Fruit fly (Drosophila melanogaster) whole organism, embryonic: ENCODE measurements around the gene Gyf.
A peak's percentile ranks its signal among the peaks of the same experiment; 100 is the strongest.

Experiments
- ATbp ChIP-seq: fragments of 200-800 bp; sonication (Bioruptor generic); optimal IDR thresholded peaks from 2 replicates; lab custom pipeline; 2017; ENCODE audit warnings: missing biosample characterization, mild to moderate bottlenecking, missing genetic modification characterization, missing genetic modification reagents
- Adf1 ChIP-seq: fragments of 200-800 bp; sonication (Bioruptor generic); IDR thresholded peaks from 2 replicates; pipeline ENCODE4 v1.3.6; 2022; ENCODE audit warnings: missing biosample characterization, missing genetic modification characterization
- CG1024 ChIP-seq: fragments of 200-800 bp; sonication (Bioruptor generic); IDR thresholded peaks from 2 replicates; pipeline ENCODE4 v1.3.6; 2022; ENCODE audit warnings: missing biosample characterization, missing genetic modification characterization
- CG10321 ChIP-seq: fragments of 200-800 bp; sonication (Bioruptor generic); IDR thresholded peaks from 2 replicates; pipeline ENCODE4 v1.3.6; 2022; ENCODE audit warnings: missing biosample characterization, missing genetic modification characterization
- CG10462 ChIP-seq: fragments of 200-800 bp; sonication (Bioruptor generic); optimal IDR thresholded peaks from 2 replicates; lab custom pipeline; 2016; ENCODE audit warnings: missing biosample characterization, missing genetic modification characterization
- CG10979 ChIP-seq: fragments of 200-800 bp; sonication (Bioruptor generic); optimal IDR thresholded peaks from 2 replicates; lab custom pipeline; 2018; ENCODE audit warnings: missing biosample characterization, mild to moderate bottlenecking, missing genetic modification characterization, moderate library complexity
- CG11247 ChIP-seq: fragments of 200-800 bp; sonication (Bioruptor generic); IDR thresholded peaks from 2 replicates; pipeline ENCODE4 v1.3.6; 2022; ENCODE audit warnings: missing biosample characterization, missing genetic modification characterization
- CG11560 ChIP-seq: fragments of 200-800 bp; sonication (Bioruptor generic); IDR thresholded peaks from 3 replicates; pipeline ENCODE4 v1.3.6; 2022; ENCODE audit warnings: missing biosample characterization, missing genetic modification characterization
- CG11696 ChIP-seq: fragments of 200-800 bp; sonication (Bioruptor generic); IDR thresholded peaks from 2 replicates; pipeline ENCODE4 v1.3.6; 2022; ENCODE audit warnings: missing biosample characterization, missing genetic modification characterization
- CG12236 ChIP-seq: fragments of 200-800 bp; sonication (Bioruptor generic); optimal IDR thresholded peaks from 2 replicates; lab custom pipeline; 2016; ENCODE audit warnings: missing biosample characterization, missing genetic modification characterization
- CG12942 ChIP-seq: fragments of 200-800 bp; sonication (Bioruptor generic); optimal IDR thresholded peaks from 3 replicates; lab custom pipeline; 2016; ENCODE audit warnings: missing biosample characterization, missing genetic modification characterization
- CG18476 ChIP-seq: fragments of 200-800 bp; sonication (Bioruptor generic); optimal IDR thresholded peaks from 2 replicates; lab custom pipeline; 2016; ENCODE audit warnings: missing biosample characterization, mild to moderate bottlenecking, missing genetic modification characterization
- CG32772 ChIP-seq: fragments of 200-800 bp; sonication (Bioruptor generic); IDR thresholded peaks from 2 replicates; pipeline ENCODE4 v1.3.6; 2022; ENCODE audit warnings: missing biosample characterization, missing genetic modification characterization
- CG34224 ChIP-seq: fragments of 200-800 bp; sonication (Bioruptor generic); IDR thresholded peaks from 3 replicates; pipeline ENCODE4 v1.3.6; 2022; ENCODE audit warnings: missing biosample characterization, missing genetic modification characterization; ENCODE audit not compliant: partially characterized antibody
- CG3838 ChIP-seq: fragments of 200-800 bp; sonication (Bioruptor generic); optimal IDR thresholded peaks from 3 replicates; lab custom pipeline; 2016; ENCODE audit warnings: missing biosample characterization, missing genetic modification characterization
- CG43689 ChIP-seq: fragments of 200-800 bp; sonication (Bioruptor generic); IDR thresholded peaks from 2 replicates; pipeline ENCODE4 v1.3.6; 2022; ENCODE audit warnings: missing biosample characterization, missing genetic modification characterization
- CG4404 ChIP-seq: fragments of 200-800 bp; sonication (Bioruptor generic); IDR thresholded peaks from 2 replicates; pipeline ENCODE4 v1.3.6; 2022; ENCODE audit warnings: missing biosample characterization, missing genetic modification characterization
- CG4854 ChIP-seq: fragments of 200-800 bp; sonication (Bioruptor generic); optimal IDR thresholded peaks from 2 replicates; lab custom pipeline; 2016; ENCODE audit warnings: missing biosample characterization, missing genetic modification characterization, inconsistent platforms
- CG5180 ChIP-seq: fragments of 200-800 bp; sonication (Bioruptor generic); optimal IDR thresholded peaks from 3 replicates; lab custom pipeline; 2017; ENCODE audit warnings: missing biosample characterization, missing genetic modification characterization, mild to moderate bottlenecking, moderate library complexity, missing genetic modification reagents
- CG5245 ChIP-seq: fragments of 200-800 bp; sonication (Bioruptor generic); optimal IDR thresholded peaks from 3 replicates; lab custom pipeline; 2016; ENCODE audit warnings: missing biosample characterization, missing genetic modification characterization
- CG6813 ChIP-seq: fragments of 200-800 bp; sonication (Bioruptor generic); optimal IDR thresholded peaks from 2 replicates; lab custom pipeline; 2017; ENCODE audit warnings: missing biosample characterization, missing genetic modification characterization, mild to moderate bottlenecking, moderate library complexity, missing genetic modification reagents
- CG7745 ChIP-seq: fragments of 200-800 bp; sonication (Bioruptor generic); optimal IDR thresholded peaks from 2 replicates; lab custom pipeline; 2018; ENCODE audit warnings: missing biosample characterization, mild to moderate bottlenecking, missing genetic modification characterization, moderate library complexity
- CG8281 ChIP-seq: fragments of 200-800 bp; sonication (Bioruptor generic); optimal IDR thresholded peaks from 2 replicates; lab custom pipeline; 2018; ENCODE audit warnings: missing biosample characterization, mild to moderate bottlenecking, missing genetic modification characterization, moderate library complexity
- CG9932 ChIP-seq: fragments of 200-800 bp; sonication (Bioruptor generic); IDR thresholded peaks from 2 replicates; pipeline ENCODE4 v1.3.6; 2022; ENCODE audit warnings: missing biosample characterization, missing genetic modification characterization
- CkIIα-i1 ChIP-seq: fragments of 200-800 bp; sonication (Bioruptor generic); IDR thresholded peaks from 2 replicates; pipeline ENCODE4 v1.3.6; 2022; ENCODE audit warnings: missing biosample characterization, missing genetic modification characterization
- HLH54F ChIP-seq: fragments of 200-800 bp; sonication (Bioruptor generic); optimal IDR thresholded peaks from 3 replicates; lab custom pipeline; 2016; ENCODE audit warnings: missing biosample characterization, missing genetic modification characterization
- HmgD ChIP-seq: fragments of 200-800 bp; sonication (Bioruptor generic); optimal IDR thresholded peaks from 3 replicates; lab custom pipeline; 2016; ENCODE audit warnings: missing biosample characterization, missing genetic modification characterization
- Kr ChIP-seq: fragments of 200-800 bp; sonication (Bioruptor generic); optimal IDR thresholded peaks from 2 replicates; lab custom pipeline; 2017; ENCODE audit warnings: missing biosample characterization, mild to moderate bottlenecking, missing genetic modification characterization
- Lhr ChIP-seq: fragments of 200-800 bp; sonication (Bioruptor generic); optimal IDR thresholded peaks from 3 replicates; lab custom pipeline; 2017; ENCODE audit warnings: mild to moderate bottlenecking, missing biosample characterization, missing genetic modification reagents, missing genetic modification characterization
- Nf-YA ChIP-seq: fragments of 200-800 bp; sonication (Bioruptor generic); IDR thresholded peaks from 2 replicates; pipeline ENCODE4 v1.3.6; 2022; ENCODE audit warnings: missing biosample characterization, missing genetic modification characterization
- Ssrp ChIP-seq: fragments of 200-800 bp; sonication (Bioruptor generic); optimal IDR thresholded peaks from 2 replicates; lab custom pipeline; 2018; ENCODE audit warnings: missing biosample characterization, mild to moderate bottlenecking, missing genetic modification characterization, moderate library complexity
- Tbp ChIP-seq: fragments of >200 bp; optimal IDR thresholded peaks from 2 replicates; lab custom pipeline; 2018; ENCODE audit warnings: missing biosample characterization, missing genetic modification characterization
- Vsx1 ChIP-seq: fragments of 200-800 bp; sonication (Bioruptor generic); optimal IDR thresholded peaks from 2 replicates; lab custom pipeline; 2017; ENCODE audit warnings: missing biosample characterization, mild to moderate bottlenecking, missing genetic modification characterization, missing genetic modification reagents
- bcd ChIP-seq: fragments of 200-800 bp; sonication (Bioruptor generic); optimal IDR thresholded peaks from 2 replicates; lab custom pipeline; 2017; ENCODE audit warnings: missing biosample characterization, mild to moderate bottlenecking, missing genetic modification characterization
- dati ChIP-seq: fragments of 200-800 bp; sonication (Bioruptor generic); IDR thresholded peaks from 2 replicates; pipeline ENCODE4 v1.3.6; 2022; ENCODE audit warnings: missing biosample characterization, missing genetic modification characterization
- dimm ChIP-seq: fragments of 200-800 bp; sonication (Bioruptor generic); IDR thresholded peaks from 2 replicates; pipeline ENCODE4 v1.3.6; 2022; ENCODE audit warnings: missing biosample characterization, missing genetic modification characterization
- esg ChIP-seq: fragments of 200-800 bp; sonication (Bioruptor generic); conservative IDR thresholded peaks from 2 replicates; pipeline ENCODE4 v1.3.6; 2022; ENCODE audit warnings: missing biosample characterization, missing genetic modification characterization
- exex ChIP-seq: fragments of 200-800 bp; sonication (Bioruptor generic); optimal IDR thresholded peaks from 4 replicates; lab custom pipeline; 2018; ENCODE audit warnings: missing biosample characterization, mild to moderate bottlenecking, missing genetic modification characterization, moderate library complexity
- gcm2 ChIP-seq: fragments of 200-800 bp; sonication (Bioruptor generic); optimal IDR thresholded peaks from 2 replicates; lab custom pipeline; 2016; ENCODE audit warnings: missing biosample characterization, missing genetic modification characterization
- gt ChIP-seq: fragments of 200-800 bp; sonication (Bioruptor generic); IDR thresholded peaks from 2 replicates; pipeline ENCODE4 v1.3.6; 2022; ENCODE audit warnings: missing biosample characterization, missing genetic modification characterization
- h ChIP-seq: fragments of >200 bp; optimal IDR thresholded peaks from 2 replicates; lab custom pipeline; 2017
- jing ChIP-seq: fragments of 200-800 bp; sonication (Bioruptor generic); optimal IDR thresholded peaks from 2 replicates; lab custom pipeline; 2018; ENCODE audit warnings: missing biosample characterization, mild to moderate bottlenecking, missing genetic modification characterization
- lbe ChIP-seq: fragments of 200-800 bp; sonication (Bioruptor generic); optimal IDR thresholded peaks from 2 replicates; lab custom pipeline; 2016; ENCODE audit warnings: missing biosample characterization, mild to moderate bottlenecking, missing genetic modification characterization
- oc ChIP-seq: fragments of 200-800 bp; sonication (Bioruptor generic); optimal IDR thresholded peaks from 2 replicates; lab custom pipeline; 2018; ENCODE audit warnings: missing biosample characterization, mild to moderate bottlenecking, missing genetic modification characterization, moderate library complexity
- pan ChIP-seq, 4 experiments: fragments of >200 bp in 3 of 4; fragments of 200-800 bp in 1 of 4; sonication (Bioruptor generic) in 1 of 4; optimal IDR thresholded peaks in 3 of 4; IDR thresholded peaks in 1 of 4; 2 replicates each; pipeline versions ENCODE4 v1.3.6 to Lab custom; 2017 to 2022; ENCODE audit warnings: missing biosample characterization in 2 of 4, missing genetic modification characterization in 2 of 4, mixed read lengths in 1 of 4
- pros ChIP-seq: fragments of 200-800 bp; sonication (Bioruptor generic); optimal IDR thresholded peaks from 3 replicates; lab custom pipeline; 2019; ENCODE audit warnings: missing biosample characterization, mild to moderate bottlenecking, missing genetic modification characterization, moderate library complexity
- psq ChIP-seq: fragments of 200-800 bp; sonication (Bioruptor generic); optimal IDR thresholded peaks from 2 replicates; lab custom pipeline; 2017; ENCODE audit warnings: missing biosample characterization, missing genetic modification characterization
- shn ChIP-seq: fragments of 200-800 bp; sonication (Bioruptor generic); optimal IDR thresholded peaks from 3 replicates; lab custom pipeline; 2016; ENCODE audit warnings: missing biosample characterization, missing genetic modification characterization
- slbo ChIP-seq: fragments of 200-800 bp; sonication (Bioruptor generic); IDR thresholded peaks from 2 replicates; pipeline ENCODE4 v1.3.6; 2022; ENCODE audit warnings: missing biosample characterization, missing genetic modification characterization
- slp2 ChIP-seq: fragments of 200-800 bp; sonication (Bioruptor generic); optimal IDR thresholded peaks from 2 replicates; lab custom pipeline; 2016; ENCODE audit warnings: missing biosample characterization, missing genetic modification characterization
- sug ChIP-seq: fragments of 200-800 bp; optimal IDR thresholded peaks from 2 replicates; lab custom pipeline; 2019; ENCODE audit warnings: missing biosample characterization, mild to moderate bottlenecking, missing genetic modification characterization, moderate library complexity

The Gyf gene

DNA sequence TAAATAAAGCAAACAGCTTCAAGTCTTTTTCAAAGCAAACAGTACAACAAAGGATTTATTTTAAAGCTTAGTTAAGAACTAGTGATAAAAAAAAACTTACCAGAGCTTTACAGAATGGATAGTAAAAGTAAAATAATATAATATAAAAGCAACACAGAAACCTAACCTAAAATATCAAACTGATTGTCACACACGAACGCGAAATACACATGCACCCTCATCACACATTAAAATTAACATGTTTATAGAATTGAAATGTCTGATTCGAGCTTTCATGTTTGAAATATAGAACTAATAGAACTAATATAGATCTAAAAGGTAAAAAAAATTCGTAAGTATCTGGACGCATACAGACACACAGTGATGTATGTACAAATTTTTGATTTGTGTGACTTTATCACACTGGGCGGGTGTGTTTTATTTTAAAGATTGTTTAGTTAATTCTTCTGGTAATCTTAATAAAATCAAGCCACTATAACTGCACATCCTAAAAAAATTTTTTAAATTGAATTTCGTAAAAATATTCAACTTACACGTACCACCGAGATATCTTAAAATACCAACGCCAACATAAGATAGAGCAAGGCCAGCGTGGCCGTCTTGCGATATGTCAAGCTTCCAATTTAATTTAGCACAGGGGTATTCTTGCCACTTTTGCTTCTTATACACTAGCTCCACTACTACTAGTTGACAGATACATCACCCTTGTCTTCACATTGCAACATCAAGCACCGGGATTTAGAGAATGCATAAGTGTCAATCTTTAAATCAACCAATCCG lies at the start of gene Gyf (continued):
- TF ChIP-seq gcm2 (no peak), CG11696 (GFP tag; lab: Robert Waterston, UW) (no peak), CG4854 (GFP tag; lab: Kevin White, UChicago) (no peak), pros (GFP tag; lab: Kevin White, UChicago) (no peak), CG5245 (GFP tag; lab: Kevin White, UChicago) (no peak), slbo (GFP tag; lab: Robert Waterston, UW) (no peak), CG10462 (GFP tag; lab: Kevin White, UChicago) (no peak), bcd (GFP tag; lab: Kevin White, UChicago) (no peak), CG34224 (no peak), shn (GFP tag; lab: Kevin White, UChicago) (peak; percentile 54), CkIIα-i1 (GFP tag; lab: Robert Waterston, UW) (no peak), HmgD (GFP tag; lab: Kevin White, UChicago) (peak; percentile 82), HLH54F (GFP tag; lab: Kevin White, UChicago) (peak; percentile 33), psq (no peak), CG10979 (tag; lab: Kevin White, UChicago) (no peak), Tbp (no peak), dati (no peak), CG3838 (no peak), CG1024 (GFP tag; lab: Robert Waterston, UW) (peak; percentile 100), CG32772 (GFP tag; lab: Robert Waterston, UW) (no peak), slp2 (GFP tag; lab: Kevin White, UChicago) (no peak), CG12236 (GFP tag; lab: Kevin White, UChicago) (no peak), Lhr (GFP tag; lab: Kevin White, UChicago) (peak; percentile 85), Kr (no peak), CG4404 (GFP tag; lab: Robert Waterston, UW) (no peak), CG10321 (no peak), CG18476 (GFP tag; lab: Kevin White, UChicago) (no peak), Nf-YA (no peak), h (no peak), CG6813 (GFP tag; lab: Kevin White, UChicago) (no peak), CG43689 (no peak), oc (no peak), esg (GFP tag; lab: Robert Waterston, UW) (no peak), lbe (GFP tag; lab: Kevin White, UChicago) (no peak), CG8281 (no peak), exex (tag; lab: Kevin White, UChicago) (no peak), pan (optimal IDR thresholded peaks at IDR 0.05; lab: Kevin White, UChicago) (no peak), pan (GFP tag; optimal IDR thresholded peaks at IDR 0.05 in 1 of 2, IDR thresholded peaks at IDR 0.05 in 1 of 2) (no peak), Vsx1 (GFP tag; lab: Kevin White, UChicago) (no peak), CG7745 (tag; lab: Kevin White, UChicago) (no peak), CG11560 (tag; lab: Robert Waterston, UW) (no peak), CG9932 (GFP tag; lab: Robert Waterston, UW) (no peak), dimm (GFP tag; lab: Robert Waterston, UW) (no peak), Adf1 (GFP tag; lab: Robert Waterston, UW) (no peak), jing (GFP tag; lab: Kevin White, UChicago) (no peak), ATbp (GFP tag; lab: Kevin White, UChicago) (no peak), Ssrp (tag; lab: Kevin White, UChicago) (no peak), gt (GFP tag; lab: Robert Waterston, UW) (no peak), CG5180 (GFP tag; lab: Kevin White, UChicago) (no peak), CG11247 (GFP tag; lab: Robert Waterston, UW) (no peak), CG12942 (peak; percentile 24), sug (tag; lab: Kevin White, UChicago) (no peak)
